ENCODE assay signal across 3 worm cellular contexts in the genomic region with DNA sequence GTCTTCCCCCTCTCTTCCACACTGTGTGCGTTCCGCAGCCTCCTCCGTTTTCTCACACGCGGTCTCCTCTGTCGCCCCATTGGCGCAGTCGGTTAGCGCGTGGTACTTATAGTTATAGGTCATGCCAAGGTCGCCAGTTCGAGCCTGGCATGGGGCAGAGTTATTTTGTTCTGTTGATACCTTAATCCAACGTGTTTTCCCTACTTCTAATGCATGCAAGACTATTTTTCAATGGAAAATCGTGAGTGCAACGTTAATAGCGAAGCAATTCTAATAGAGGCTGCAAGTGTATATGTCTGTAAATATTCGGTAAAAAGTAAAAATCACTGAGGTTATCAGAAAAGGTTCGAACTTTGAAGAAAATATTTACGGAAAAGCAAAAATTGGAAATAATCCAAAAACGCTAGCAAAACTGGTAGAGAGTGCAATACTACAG.
TF ChIP-seq lines count a peak whose summit lies in the region.

No protein-coding gene starts in this region.

TF ChIP-seq in whole organism, L1 larva, 84 proteins besides CTCF, POLR2A, EP300 and RAD21 (continued from another document):
- TF ChIP-seq nhr-12 (tag; optimal IDR thresholded peaks at IDR 0.05; lab: Kevin White, UChicago), result no peak
- no peak for TF ChIP-seq efl-3 (GFP tag; optimal IDR thresholded peaks at IDR 0.05; lab: Kevin White, UChicago)
- TF ChIP-seq nhr-71 (tag; optimal IDR thresholded peaks at IDR 0.05; lab: Kevin White, UChicago), result peak; percentile 61
- no peak for TF ChIP-seq ceh-63 (GFP tag; optimal IDR thresholded peaks at IDR 0.05; lab: Kevin White, UChicago)
- no peak for TF ChIP-seq dpl-1 (GFP tag; optimal IDR thresholded peaks at IDR 0.05; lab: Kevin White, UChicago)
- TF ChIP-seq ztf-4 (tag; optimal IDR thresholded peaks at IDR 0.05; lab: Kevin White, UChicago), result peak; percentile 7
- TF ChIP-seq efl-1 (optimal IDR thresholded peaks at IDR 0.05; lab: Kevin White, UChicago), result peak in 1 of 2 experiments; percentile 16
- TF ChIP-seq efl-1 (GFP tag; optimal IDR thresholded peaks at IDR 0.05 in 1 of 2; lab: Kevin White, UChicago), result peak in 1 of 2 experiments; percentile 80
- TF ChIP-seq lin-35 (GFP tag; optimal IDR thresholded peaks at IDR 0.05; lab: Kevin White, UChicago), result peak in 1 of 2 experiments; percentile 73
- TF ChIP-seq lin-14 (GFP tag; optimal IDR thresholded peaks at IDR 0.05; lab: Kevin White, UChicago), result peak; percentile 52
- peak; percentile 23 for TF ChIP-seq blmp-1 (tag; optimal IDR thresholded peaks at IDR 0.05; lab: Kevin White, UChicago)
- peak; percentile 75 for TF ChIP-seq nhr-20 (tag; optimal IDR thresholded peaks at IDR 0.05; lab: Kevin White, UChicago)
- TF ChIP-seq nhr-47 (tag; optimal IDR thresholded peaks at IDR 0.05; lab: Kevin White, UChicago), result peak; percentile 67
- peak in 1 of 2 experiments; percentile 21 for TF ChIP-seq ztf-11 (tag; optimal IDR thresholded peaks at IDR 0.05; lab: Kevin White, UChicago)
- peak; percentile 47 for TF ChIP-seq dsc-1 (tag; optimal IDR thresholded peaks at IDR 0.05; lab: Kevin White, UChicago)
- peak; percentile 56 for TF ChIP-seq swsn-7 (tag; optimal IDR thresholded peaks at IDR 0.05; lab: Kevin White, UChicago)
- no peak for TF ChIP-seq ets-5 (GFP tag; IDR thresholded peaks at IDR 0.05; lab: Robert Waterston, UW)
- peak; percentile 26 for TF ChIP-seq tbx-2 (tag; optimal IDR thresholded peaks at IDR 0.05; lab: Kevin White, UChicago)
- peak; percentile 52 for TF ChIP-seq lin-13 (GFP tag; optimal IDR thresholded peaks at IDR 0.05; lab: Kevin White, UChicago)
- peak in 1 of 3 experiments; percentile 61 for TF ChIP-seq ceh-82 (tag; optimal IDR thresholded peaks at IDR 0.05; lab: Kevin White, UChicago)
- peak; percentile 48 for TF ChIP-seq nhr-77 (tag; optimal IDR thresholded peaks at IDR 0.05; lab: Kevin White, UChicago)
- peak; percentile 9 for TF ChIP-seq egl-13 (tag; optimal IDR thresholded peaks at IDR 0.05; lab: Kevin White, UChicago)

TF ChIP-seq in whole organism, L3 larva, 47 proteins besides CTCF, POLR2A, EP300 and RAD21 (continued from another document):
- no peak for TF ChIP-seq mml-1 (tag; optimal IDR thresholded peaks at IDR 0.05; lab: Kevin White, UChicago)
- no peak for TF ChIP-seq unc-62 (GFP tag; optimal IDR thresholded peaks at IDR 0.05; lab: Kevin White, UChicago)
- TF ChIP-seq egl-5 (tag; optimal IDR thresholded peaks at IDR 0.05; lab: Kevin White, UChicago), result no peak
- TF ChIP-seq nhr-28 (tag; optimal IDR thresholded peaks at IDR 0.05; lab: Kevin White, UChicago), result no peak
- TF ChIP-seq nhr-237 (tag; optimal IDR thresholded peaks at IDR 0.05; lab: Kevin White, UChicago), result no peak
- peak; percentile 66 for TF ChIP-seq nhr-25 (tag; optimal IDR thresholded peaks at IDR 0.05; lab: Kevin White, UChicago)
- TF ChIP-seq lin-15B (tag; optimal IDR thresholded peaks at IDR 0.05; lab: Kevin White, UChicago), result no peak
- TF ChIP-seq unc-39 (tag; optimal IDR thresholded peaks at IDR 0.05; lab: Kevin White, UChicago), result no peak
- no peak for TF ChIP-seq ztf-11 (tag; optimal IDR thresholded peaks at IDR 0.05; lab: Kevin White, UChicago)
- no peak for TF ChIP-seq R02D3.7 (tag; optimal IDR thresholded peaks at IDR 0.05; lab: Kevin White, UChicago)
- no peak for TF ChIP-seq fkh-10 (GFP tag; optimal IDR thresholded peaks at IDR 0.05; lab: Kevin White, UChicago)
- TF ChIP-seq nhr-43 (tag; optimal IDR thresholded peaks at IDR 0.05; lab: Kevin White, UChicago; ENCODE audit: poor library complexity, severe bottlenecking), result peak; percentile 48
- no peak for TF ChIP-seq ztf-4 (tag; optimal IDR thresholded peaks at IDR 0.05; lab: Kevin White, UChicago)
- TF ChIP-seq lsy-12 (tag; optimal IDR thresholded peaks at IDR 0.05; lab: Kevin White, UChicago), result peak; percentile 95
- no peak for TF ChIP-seq pqm-1 (tag; optimal IDR thresholded peaks at IDR 0.05; lab: Kevin White, UChicago)
- TF ChIP-seq ceh-28 (tag; optimal IDR thresholded peaks at IDR 0.05; lab: Kevin White, UChicago), result no peak
- TF ChIP-seq pha-4 (tag; optimal IDR thresholded peaks at IDR 0.05; lab: Kevin White, UChicago), result peak; percentile 14
- no peak for TF ChIP-seq nhr-12 (tag; optimal IDR thresholded peaks at IDR 0.05; lab: Kevin White, UChicago)
- TF ChIP-seq tbx-2 (tag; optimal IDR thresholded peaks at IDR 0.05; lab: Kevin White, UChicago), result peak; percentile 60
- no peak for TF ChIP-seq fos-1 (tag; optimal IDR thresholded peaks at IDR 0.05; lab: Kevin White, UChicago)
- peak in 1 of 3 experiments; percentile 3 for TF ChIP-seq elt-3 (tag; optimal IDR thresholded peaks at IDR 0.05; lab: Kevin White, UChicago)
- no peak for TF ChIP-seq zag-1 (tag; optimal IDR thresholded peaks at IDR 0.05; lab: Kevin White, UChicago)
- TF ChIP-seq hmg-11 (tag; optimal IDR thresholded peaks at IDR 0.05; lab: Kevin White, UChicago), result peak; percentile 84
- TF ChIP-seq nhr-77 (tag; optimal IDR thresholded peaks at IDR 0.05; lab: Kevin White, UChicago), result peak; percentile 58
- no peak for TF ChIP-seq jun-1 (tag; optimal IDR thresholded peaks at IDR 0.05; lab: Kevin White, UChicago)
- no peak for TF ChIP-seq nhr-67 (tag; optimal IDR thresholded peaks at IDR 0.05; lab: Kevin White, UChicago)
- no peak for TF ChIP-seq ceh-82 (tag; optimal IDR thresholded peaks at IDR 0.05; lab: Kevin White, UChicago)
- TF ChIP-seq ceh-16 (tag; optimal IDR thresholded peaks at IDR 0.05; lab: Kevin White, UChicago), result no peak

TF ChIP-seq in whole organism, young adult, 124 proteins besides CTCF, POLR2A, EP300 and RAD21 (continued from another document):
- TF ChIP-seq hmg-20 (GFP tag; IDR thresholded peaks at IDR 0.05; lab: Robert Waterston, UW) (peak; percentile 69; the same call in 1 of the 2 replicates), dpff-1 (tag; optimal IDR thresholded peaks at IDR 0.05; lab: Kevin White, UChicago) (no peak), snpc-3.4 (tag; optimal IDR thresholded peaks at IDR 0.05; lab: Kevin White, UChicago) (peak; percentile 79), F22D6.2 (tag; optimal IDR thresholded peaks at IDR 0.05; lab: Kevin White, UChicago) (peak; percentile 37), B0336.3 (GFP tag; IDR thresholded peaks at IDR 0.05; lab: Robert Waterston, UW) (peak; percentile 53; the same call in 1 of the 2 replicates), T26A5.8 (tag; optimal IDR thresholded peaks at IDR 0.05; lab: Kevin White, UChicago) (peak; percentile 80), aptf-3 (GFP tag; IDR thresholded peaks at IDR 0.05; lab: Robert Waterston, UW) (no peak), attf-6 (GFP tag; IDR thresholded peaks at IDR 0.05; lab: Robert Waterston, UW) (peak; percentile 72; the same call in 1 of the 2 replicates), F57C9.4 (tag; optimal IDR thresholded peaks at IDR 0.05; lab: Kevin White, UChicago) (no peak), lin-35 (GFP tag; optimal IDR thresholded peaks at IDR 0.05; lab: Kevin White, UChicago) (peak in 1 of 3 experiments; percentile 63), B0035.1 (tag; optimal IDR thresholded peaks at IDR 0.05; lab: Kevin White, UChicago) (peak; percentile 53), lsy-27 (tag; optimal IDR thresholded peaks at IDR 0.05; lab: Kevin White, UChicago; ENCODE audit: borderline replicate concordance, insufficient read depth) (no peak), T07F8.4 (tag; optimal IDR thresholded peaks at IDR 0.05; lab: Kevin White, UChicago) (peak; percentile 50), Y95B8A.8 (GFP tag; IDR thresholded peaks at IDR 0.05; lab: Robert Waterston, UW) (no peak), F52B5.7 (tag; optimal IDR thresholded peaks at IDR 0.05; lab: Kevin White, UChicago) (peak; percentile 64), sptf-2 (GFP tag; optimal IDR thresholded peaks at IDR 0.05; lab: Kevin White, UChicago) (peak; percentile 77), rpc-1 (optimal IDR thresholded peaks at IDR 0.05; lab: Kevin White, UChicago) (peak; percentile 88), rpc-1 (tag; optimal IDR thresholded peaks at IDR 0.05; lab: Kevin White, UChicago) (peak; percentile 90), F55B11.4 (tag; optimal IDR thresholded peaks at IDR 0.05; lab: Kevin White, UChicago; ENCODE audit: borderline replicate concordance, insufficient read depth) (no peak), ceh-100 (GFP tag; IDR thresholded peaks at IDR 0.05; lab: Robert Waterston, UW) (0 out of 2 replicates have a peak, but pooled peaks have one; percentile 23), aptf-2 (GFP tag; conservative IDR thresholded peaks at IDR 0.05; lab: Robert Waterston, UW) (no peak), dpl-1 (GFP tag; optimal IDR thresholded peaks at IDR 0.05; lab: Kevin White, UChicago) (no peak), chd-7 (tag; optimal IDR thresholded peaks at IDR 0.05; lab: Kevin White, UChicago) (peak; percentile 84), lin-40 (tag; optimal IDR thresholded peaks at IDR 0.05; lab: Kevin White, UChicago) (peak; percentile 76), rec-8 (tag; optimal IDR thresholded peaks at IDR 0.05; lab: Kevin White, UChicago) (peak; percentile 39 to 64), F57A8.1 (GFP tag; optimal IDR thresholded peaks at IDR 0.05; lab: Kevin White, UChicago) (no peak), zfh-2 (GFP tag; conservative IDR thresholded peaks at IDR 0.05; lab: Robert Waterston, UW) (peak; percentile 69), C17E4.6 (GFP tag; IDR thresholded peaks at IDR 0.05; lab: Robert Waterston, UW) (no peak), snpc-1.1 (tag; optimal IDR thresholded peaks at IDR 0.05; lab: Kevin White, UChicago; ENCODE audit: insufficient read depth) (peak; percentile 60), repo-1 (tag; optimal IDR thresholded peaks at IDR 0.05; lab: Kevin White, UChicago) (peak; percentile 74), F10E7.11 (tag; optimal IDR thresholded peaks at IDR 0.05; lab: Kevin White, UChicago) (peak; percentile 23), madf-8 (GFP tag; conservative IDR thresholded peaks at IDR 0.05; lab: Robert Waterston, UW) (no peak; the same call in 1 of the 2 replicates), snpc-4 (GFP tag; optimal IDR thresholded peaks at IDR 0.05; lab: Kevin White, UChicago) (peak; percentile 71), snpc-4 (tag; optimal IDR thresholded peaks at IDR 0.05; lab: Kevin White, UChicago) (peak in 3 of 4 experiments; percentile 53 to 80 (median 70)), ets-4 (GFP tag; optimal IDR thresholded peaks at IDR 0.05; lab: Kevin White, UChicago) (peak; percentile 27), unc-130 (GFP tag; optimal IDR thresholded peaks at IDR 0.05; lab: Kevin White, UChicago) (peak; percentile 57), cebp-1 (GFP tag; IDR thresholded peaks at IDR 0.05; lab: Robert Waterston, UW) (0 out of 2 replicates have a peak, but pooled peaks have one; percentile 11), cebp-1 (tag; optimal IDR thresholded peaks at IDR 0.05; lab: Kevin White, UChicago) (peak; percentile 70), pha-4 (tag; optimal IDR thresholded peaks at IDR 0.05; lab: Kevin White, UChicago) (no peak), somi-1 (GFP tag; optimal IDR thresholded peaks at IDR 0.05; lab: Kevin White, UChicago) (peak; percentile 76), hlh-26 (GFP tag; conservative IDR thresholded peaks at IDR 0.05; lab: Robert Waterston, UW) (no peak), D2030.7 (GFP tag; IDR thresholded peaks at IDR 0.05; lab: Robert Waterston, UW) (peak; percentile 75), let-607 (tag; optimal IDR thresholded peaks at IDR 0.05; lab: Kevin White, UChicago) (peak; percentile 44), atf-7 (tag; optimal IDR thresholded peaks at IDR 0.05; lab: Kevin White, UChicago) (peak; percentile 69), nhr-80 (tag; optimal IDR thresholded peaks at IDR 0.05; lab: Kevin White, UChicago) (peak; percentile 46), ztf-18 (tag; optimal IDR thresholded peaks at IDR 0.05; lab: Kevin White, UChicago) (peak; percentile 54), rcor-1 (GFP tag; IDR thresholded peaks at IDR 0.05; lab: Robert Waterston, UW) (peak; percentile 70), tlf-1 (GFP tag; optimal IDR thresholded peaks at IDR 0.05; lab: Kevin White, UChicago) (no peak), madf-6 (GFP tag; IDR thresholded peaks at IDR 0.05; lab: Robert Waterston, UW) (peak; percentile 47; the same call in 1 of the 2 replicates), ama-1 (optimal IDR thresholded peaks at IDR 0.05; lab: Kevin White, UChicago) (no peak), ama-1 (GFP tag; optimal IDR thresholded peaks at IDR 0.05; lab: Kevin White, UChicago) (peak in 1 of 2 experiments; percentile 72), madf-10 (tag; optimal IDR thresholded peaks at IDR 0.05; lab: Kevin White, UChicago) (peak; percentile 71), hrde-1 (tag; optimal IDR thresholded peaks at IDR 0.05; lab: Kevin White, UChicago; ENCODE audit: borderline replicate concordance) (peak; percentile 86), zim-3 (tag; optimal IDR thresholded peaks at IDR 0.05; lab: Kevin White, UChicago) (peak; percentile 73), ceh-58 (GFP tag; IDR thresholded peaks at IDR 0.05; lab: Robert Waterston, UW) (no peak), lin-26 (GFP tag; IDR thresholded peaks at IDR 0.05; lab: Robert Waterston, UW) (peak; percentile 83), ceh-27 (GFP tag; optimal IDR thresholded peaks at IDR 0.05; lab: Kevin White, UChicago) (peak; percentile 76), egrh-3 (GFP tag; IDR thresholded peaks at IDR 0.05; lab: Robert Waterston, UW) (no peak), F33H1.4 (GFP tag; IDR thresholded peaks at IDR 0.05; lab: Robert Waterston, UW) (no peak), ceh-91 (GFP tag; IDR thresholded peaks at IDR 0.05; lab: Robert Waterston, UW) (no peak), xnd-1 (tag; optimal IDR thresholded peaks at IDR 0.05; lab: Kevin White, UChicago) (no peak), egl-18 (GFP tag; IDR thresholded peaks at IDR 0.05; lab: Robert Waterston, UW) (0 out of 2 replicates have a peak, but pooled peaks have one; percentile 34), snpc-1.3 (tag; optimal IDR thresholded peaks at IDR 0.05; lab: Kevin White, UChicago; ENCODE audit: insufficient read depth) (peak; percentile 66), ceh-40 (GFP tag; IDR thresholded peaks at IDR 0.05; lab: Robert Waterston, UW) (peak; percentile 63; the same call in 1 of the 2 replicates), lir-1 (GFP tag; conservative IDR thresholded peaks at IDR 0.05; lab: Robert Waterston, UW) (peak; percentile 53), lsl-1 (GFP tag; optimal IDR thresholded peaks at IDR 0.05; lab: Kevin White, UChicago) (peak; percentile 27), tbx-9 (tag; optimal IDR thresholded peaks at IDR 0.05; lab: Kevin White, UChicago; ENCODE audit: borderline replicate concordance) (no peak), K12H6.12 (tag; optimal IDR thresholded peaks at IDR 0.05; lab: Kevin White, UChicago) (peak; percentile 8), hsf-1 (GFP tag; IDR thresholded peaks at IDR 0.05; lab: Robert Waterston, UW) (0 out of 2 replicates have a peak, but pooled peaks have one; percentile 5), ekl-4 (GFP tag; IDR thresholded peaks at IDR 0.05; lab: Robert Waterston, UW) (peak; percentile 61; the same call in 1 of the 2 replicates), nfyb-1 (GFP tag; IDR thresholded peaks at IDR 0.05; lab: Robert Waterston, UW) (peak; percentile 80), hlh-12 (tag; optimal IDR thresholded peaks at IDR 0.05; lab: Kevin White, UChicago) (no peak), nhr-90 (tag; optimal IDR thresholded peaks at IDR 0.05; lab: Kevin White, UChicago) (peak; percentile 76), mcd-1 (GFP tag; IDR thresholded peaks at IDR 0.05; lab: Robert Waterston, UW) (peak; percentile 63), ztf-25 (GFP tag; IDR thresholded peaks at IDR 0.05; lab: Robert Waterston, UW) (peak; percentile 60; the same call in 1 of the 2 replicates), unc-62 (GFP tag; optimal IDR thresholded peaks at IDR 0.05; lab: Kevin White, UChicago) (no peak), nfya-2 (GFP tag; IDR thresholded peaks at IDR 0.05; lab: Robert Waterston, UW) (no peak)
